Worm (Caenorhabditis elegans) whole organism, late embryonic: ENCODE results near the gene Y38F1A.1.

Source experiments
- ceh-22 ChIP-seq: sonication (generic microtip); optimal IDR thresholded peaks from 2 replicates; lab custom pipeline; 2017; ENCODE audit warnings: missing biosample characterization, missing genetic modification characterization
- ceh-48 ChIP-seq: sonication (generic microtip); optimal IDR thresholded peaks from 2 replicates; lab custom pipeline; 2016; ENCODE audit warnings: missing genetic modification characterization, inconsistent platforms, missing compliant biosample characterization
- ceh-6 ChIP-seq: fragments of 200-800 bp; sonication (Bioruptor generic); optimal IDR thresholded peaks from 2 replicates; lab custom pipeline; 2018; ENCODE audit warnings: mild to moderate bottlenecking, missing genetic modification characterization, missing compliant biosample characterization
- che-1 ChIP-seq: sonication (generic microtip); optimal IDR thresholded peaks from 2 replicates; lab custom pipeline; 2016; ENCODE audit warnings: mild to moderate bottlenecking, missing genetic modification characterization, missing compliant biosample characterization
- elt-4 ChIP-seq: sonication (generic microtip); optimal IDR thresholded peaks from 2 replicates; lab custom pipeline; 2016; ENCODE audit warnings: missing genetic modification characterization, missing compliant biosample characterization
- pag-3 ChIP-seq: sonication (generic microtip); optimal IDR thresholded peaks from 2 replicates; lab custom pipeline; 2016; ENCODE audit warnings: missing compliant biosample characterization, missing genetic modification characterization, borderline replicate concordance
- pax-1 ChIP-seq: fragments of 150-350 bp; optimal IDR thresholded peaks from 2 replicates; lab custom pipeline; 2014; ENCODE audit warnings: missing biosample characterization, missing genetic modification characterization
- tbx-7 ChIP-seq: sonication (generic microtip); optimal IDR thresholded peaks from 2 replicates; lab custom pipeline; 2016; ENCODE audit warnings: missing genotype, missing genetic modification characterization, missing compliant biosample characterization

DNA sequence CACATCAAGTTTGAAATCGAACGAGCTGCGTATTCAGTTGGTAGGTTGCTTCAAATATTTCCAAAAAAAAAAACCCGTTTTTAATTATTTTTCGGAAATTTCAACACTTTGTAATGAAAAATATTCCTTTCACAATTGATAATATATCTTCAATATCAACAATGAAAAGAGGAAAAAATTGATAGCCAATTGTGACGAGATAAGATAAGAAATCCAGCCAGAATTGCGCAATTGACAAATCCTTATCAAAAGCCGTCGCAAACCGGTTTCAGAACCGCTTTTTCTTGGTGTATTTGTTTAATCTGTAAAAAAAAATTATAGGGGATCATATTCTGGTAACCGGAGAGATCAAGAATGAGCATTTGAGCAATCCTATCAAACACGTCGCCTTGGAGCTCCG, 12.1 kb downstream of the Y38F1A.1 start:
- TF ChIP-seq ceh-48 (tag; lab: Kevin White, UChicago) (no peak), elt-4 (tag; lab: Kevin White, UChicago) (no peak), ceh-22 (tag; lab: Kevin White, UChicago) (no peak), ceh-6 (no peak), tbx-7 (tag; lab: Kevin White, UChicago) (no peak), pax-1 (tag; lab: Kevin White, UChicago) (no peak), che-1 (tag; lab: Kevin White, UChicago) (no peak), pag-3 (no peak)
